Worm (Caenorhabditis elegans) whole organism, young adult: ENCODE data around the gene abu-13.

ENCODE experiments used
- D2030.7 ChIP-seq: fragments of 200-800 bp; sonication (Bioruptor generic); IDR thresholded peaks from 2 replicates; pipeline ENCODE4 v1.3.6; 2022; ENCODE audit warnings: missing genetic modification reagents, missing genetic modification characterization, missing compliant biosample characterization
- T26A5.8 ChIP-seq: sonication (generic microtip); optimal IDR thresholded peaks from 2 replicates; lab custom pipeline; 2016; ENCODE audit warnings: missing genetic modification characterization, missing compliant biosample characterization
- Y56A3A.18 ChIP-seq: fragments of 200-800 bp; sonication (Bioruptor generic); IDR thresholded peaks from 2 replicates; pipeline ENCODE4 v1.3.6; 2022; ENCODE audit warnings: missing genetic modification reagents, missing genetic modification characterization, missing compliant biosample characterization
- dpl-1 ChIP-seq: fragments of 150-350 bp; optimal IDR thresholded peaks from 2 replicates; lab custom pipeline; 2014; ENCODE audit warnings: missing biosample characterization, missing genetic modification reagents, missing genetic modification characterization
- ets-4 ChIP-seq: fragments of 200-800 bp; sonication (Bioruptor generic); optimal IDR thresholded peaks from 2 replicates; lab custom pipeline; 2018; ENCODE audit warnings: mild to moderate bottlenecking, missing genetic modification characterization, missing compliant biosample characterization
- hmg-20 ChIP-seq: fragments of 200-800 bp; sonication (Bioruptor generic); IDR thresholded peaks from 2 replicates; pipeline ENCODE4 v1.3.6; 2022; ENCODE audit warnings: missing genetic modification reagents, missing genetic modification characterization, missing compliant biosample characterization
- lin-35 ChIP-seq, 3 experiments: fragments of 150-350 bp in 2 of 3; sonication (generic microtip) in 1 of 3; optimal IDR thresholded peaks; 2 replicates each; lab custom pipeline; 2014 to 2018; ENCODE audit warnings: missing biosample characterization in 3 of 3, missing genetic modification characterization in 3 of 3, missing genetic modification reagents in 3 of 3
- pha-4 ChIP-seq: fragments of 150-350 bp; sonication (generic microtip); optimal IDR thresholded peaks from 2 replicates; lab custom pipeline; 2014; ENCODE audit warnings: missing biosample characterization, missing genetic modification reagents, missing genetic modification characterization
- sea-2 ChIP-seq: fragments of 200-800 bp; sonication (Bioruptor generic); IDR thresholded peaks from 2 replicates; pipeline ENCODE4 v1.3.6; 2022; ENCODE audit warnings: missing genetic modification characterization, missing compliant biosample characterization
- ztf-26 ChIP-seq: sonication (generic microtip); optimal IDR thresholded peaks from 2 replicates; lab custom pipeline; 2017; ENCODE audit warnings: missing genetic modification characterization, missing compliant biosample characterization

DNA sequence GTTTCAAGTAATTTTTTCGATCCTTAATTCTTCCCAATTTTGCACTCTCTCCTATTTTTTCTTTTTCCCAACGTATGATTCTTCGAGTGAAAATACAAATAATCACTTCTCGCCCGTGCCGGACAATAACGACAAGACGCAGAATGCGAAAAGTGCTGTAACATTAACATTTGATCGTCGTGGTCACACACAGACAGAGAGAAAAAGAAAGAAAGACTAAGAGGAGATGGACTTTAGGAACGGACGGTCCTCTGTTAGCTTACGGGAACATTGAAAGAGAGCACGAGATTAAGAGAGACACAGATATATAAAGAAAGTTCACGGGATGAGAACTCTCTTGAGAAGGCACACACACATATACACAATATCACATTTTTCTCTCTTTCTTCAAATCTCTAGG, 2.2 kb upstream of the abu-13 start:
- TF ChIP-seq sea-2 (GFP tag; lab: Robert Waterston, UW), result no peak
- TF ChIP-seq ztf-26 (tag; lab: Kevin White, UChicago), result no peak
- TF ChIP-seq pha-4 (tag; lab: Kevin White, UChicago), result no peak
- TF ChIP-seq T26A5.8 (tag; lab: Kevin White, UChicago), result no peak
- no peak for TF ChIP-seq hmg-20
- no peak for TF ChIP-seq lin-35 (GFP tag; optimal IDR thresholded peaks at IDR 0.05; lab: Kevin White, UChicago)
- no peak for TF ChIP-seq ets-4
- no peak for TF ChIP-seq Y56A3A.18 (GFP tag; lab: Robert Waterston, UW)
- no peak for TF ChIP-seq dpl-1
- no peak for TF ChIP-seq D2030.7 (GFP tag; lab: Robert Waterston, UW)
